Fruit fly (Drosophila melanogaster): ENCODE data around the gene comm2.

The comm2 gene

DNA sequence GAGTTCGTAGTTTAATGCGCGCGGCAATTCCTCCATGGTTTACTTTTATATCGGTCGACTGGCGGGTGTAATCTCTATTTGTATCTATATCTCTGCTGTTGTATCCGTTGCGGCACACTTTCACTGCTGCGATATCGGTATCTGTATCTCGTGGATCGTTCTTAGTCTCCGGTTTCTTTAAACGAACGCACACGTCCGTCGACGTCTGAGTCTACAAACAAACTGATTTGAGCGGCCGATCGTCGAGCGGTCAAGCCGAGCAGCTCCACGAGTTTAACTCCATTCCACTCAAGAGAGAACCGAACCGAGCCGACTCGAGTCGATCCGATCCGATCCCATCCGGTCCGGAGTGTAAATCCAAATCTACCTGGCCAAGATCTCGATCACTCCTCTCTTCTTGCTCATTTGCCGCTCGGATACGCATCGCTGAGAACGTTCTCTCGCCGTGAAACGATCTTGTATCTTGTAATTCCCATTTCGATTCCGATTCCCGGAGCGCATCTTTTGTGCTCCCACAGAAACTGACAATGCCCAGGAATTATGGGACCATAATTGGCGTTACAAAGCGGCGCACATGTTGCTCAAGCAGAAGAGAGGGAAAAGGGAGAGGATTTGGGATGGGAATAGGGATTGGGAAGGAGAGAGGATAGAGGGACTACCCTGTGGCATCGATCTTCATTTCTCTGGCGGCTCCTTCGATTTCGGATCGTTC lies at the start of gene comm2:
comm2 (minus strand) TSS at position 225 of the 712 bp plus-strand sequence.
- no peak for TF ChIP-seq Sin3A (optimal IDR thresholded peaks at IDR 0.05)

DNA sequence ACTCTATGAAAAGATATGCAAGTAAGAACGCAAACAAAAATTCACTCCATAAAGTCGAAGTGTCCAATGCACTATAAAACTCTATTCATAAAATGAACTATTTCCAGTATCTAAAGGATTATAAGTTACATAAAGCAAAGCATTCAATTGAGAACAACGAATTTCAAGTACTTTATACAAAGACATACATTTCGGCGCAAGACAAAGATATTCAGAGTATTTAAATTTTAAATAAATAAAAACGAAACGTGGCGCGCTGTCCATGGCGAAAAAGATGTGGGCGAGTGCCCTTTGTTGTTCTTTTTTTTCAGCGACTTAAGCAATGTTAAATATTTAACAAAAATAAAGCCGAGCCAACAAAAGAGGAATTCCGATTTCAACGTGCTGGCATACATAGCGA lies 49.6 kb upstream of the comm2 start:
- no peak for TF ChIP-seq Myc (optimal IDR thresholded peaks at IDR 0.05)
- no peak for TF ChIP-seq insv (optimal IDR thresholded peaks at IDR 0.05)
- TF ChIP-seq ttk (optimal IDR thresholded peaks at IDR 0.05): no peak
- TF ChIP-seq h (optimal IDR thresholded peaks at IDR 0.05): no peak
- no peak for TF ChIP-seq psq (optimal IDR thresholded peaks at IDR 0.05)
- TF ChIP-seq Sin3A (optimal IDR thresholded peaks at IDR 0.05): no peak

DNA sequence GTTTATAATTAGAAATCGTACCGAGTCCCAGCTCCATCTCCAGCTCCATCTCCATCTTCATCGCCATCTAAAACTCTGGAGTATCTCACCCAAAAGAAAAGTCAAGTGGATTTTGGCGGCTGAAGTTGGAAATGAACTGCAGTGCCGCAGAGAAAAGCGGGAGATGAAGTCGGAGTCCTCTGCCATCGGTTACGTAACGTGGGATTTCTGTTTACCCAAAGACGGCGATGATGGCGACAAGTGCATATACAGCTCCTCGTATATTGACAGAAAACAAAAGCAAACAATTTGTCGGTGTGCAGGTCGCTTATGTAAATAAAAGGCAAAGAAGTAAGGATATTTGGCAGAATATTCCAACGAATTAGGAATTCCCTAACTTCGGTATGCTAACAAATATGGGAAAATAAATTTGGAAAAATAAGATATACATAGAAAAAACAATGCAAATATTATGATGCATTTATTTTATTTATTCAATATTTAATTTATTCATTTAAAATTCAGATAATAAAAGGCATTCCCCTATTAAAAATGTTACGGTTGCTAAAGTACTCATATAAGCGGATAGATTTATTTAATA lies 48.8 kb upstream of the comm2 start:
- TF ChIP-seq psq (optimal IDR thresholded peaks at IDR 0.05) (no peak), Myc (optimal IDR thresholded peaks at IDR 0.05) (no peak), insv (optimal IDR thresholded peaks at IDR 0.05) (no peak), h (optimal IDR thresholded peaks at IDR 0.05) (no peak), ttk (optimal IDR thresholded peaks at IDR 0.05) (no peak), Sin3A (optimal IDR thresholded peaks at IDR 0.05) (no peak)

DNA sequence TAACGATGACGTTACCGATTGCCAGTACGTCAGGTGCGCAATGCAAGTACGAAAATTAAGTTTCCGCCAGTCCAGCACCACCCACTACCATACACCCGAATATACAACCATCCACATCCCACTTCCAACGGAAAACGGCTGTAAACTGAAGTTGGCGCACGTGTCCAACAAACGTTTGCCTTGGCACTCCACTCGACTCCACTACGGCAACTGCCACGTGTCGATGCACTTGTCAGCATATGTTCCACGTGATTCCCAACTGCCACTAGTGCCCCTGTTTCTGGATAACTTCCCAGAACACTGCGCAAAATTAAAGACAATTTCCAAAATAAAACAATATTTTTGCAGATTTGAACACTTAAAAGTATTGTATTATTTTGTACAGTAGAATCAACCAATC lies 46.6 kb upstream of the comm2 start:
- TF ChIP-seq psq (optimal IDR thresholded peaks at IDR 0.05): no peak
- TF ChIP-seq Sin3A (optimal IDR thresholded peaks at IDR 0.05): no peak
- TF ChIP-seq Myc (optimal IDR thresholded peaks at IDR 0.05): no peak
- TF ChIP-seq insv (optimal IDR thresholded peaks at IDR 0.05): no peak
- TF ChIP-seq ttk (optimal IDR thresholded peaks at IDR 0.05): no peak
- TF ChIP-seq h (optimal IDR thresholded peaks at IDR 0.05): no peak

DNA sequence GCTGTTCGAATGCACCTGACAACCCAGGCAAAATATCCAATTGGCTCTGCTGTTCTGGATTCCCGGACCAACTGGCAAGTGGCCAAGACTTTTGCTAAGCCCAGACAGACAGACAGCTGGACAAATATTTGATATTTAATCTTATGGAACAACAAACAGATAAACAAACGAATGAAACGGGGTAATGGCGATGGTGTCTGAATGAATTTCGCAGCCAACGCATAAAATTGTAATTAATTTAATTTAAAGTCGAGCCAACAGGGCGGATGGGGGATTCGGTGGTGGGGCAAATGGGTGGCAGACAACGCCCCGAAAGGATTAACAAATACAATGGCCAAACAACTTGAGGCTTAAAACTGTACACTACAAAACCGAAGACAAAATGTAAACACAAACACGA lies 42.2 kb upstream of the comm2 start:
- TF ChIP-seq psq (optimal IDR thresholded peaks at IDR 0.05) (no peak), Sin3A (optimal IDR thresholded peaks at IDR 0.05) (no peak), ttk (optimal IDR thresholded peaks at IDR 0.05) (no peak), insv (optimal IDR thresholded peaks at IDR 0.05) (no peak), h (optimal IDR thresholded peaks at IDR 0.05) (no peak), Myc (optimal IDR thresholded peaks at IDR 0.05) (no peak)

DNA sequence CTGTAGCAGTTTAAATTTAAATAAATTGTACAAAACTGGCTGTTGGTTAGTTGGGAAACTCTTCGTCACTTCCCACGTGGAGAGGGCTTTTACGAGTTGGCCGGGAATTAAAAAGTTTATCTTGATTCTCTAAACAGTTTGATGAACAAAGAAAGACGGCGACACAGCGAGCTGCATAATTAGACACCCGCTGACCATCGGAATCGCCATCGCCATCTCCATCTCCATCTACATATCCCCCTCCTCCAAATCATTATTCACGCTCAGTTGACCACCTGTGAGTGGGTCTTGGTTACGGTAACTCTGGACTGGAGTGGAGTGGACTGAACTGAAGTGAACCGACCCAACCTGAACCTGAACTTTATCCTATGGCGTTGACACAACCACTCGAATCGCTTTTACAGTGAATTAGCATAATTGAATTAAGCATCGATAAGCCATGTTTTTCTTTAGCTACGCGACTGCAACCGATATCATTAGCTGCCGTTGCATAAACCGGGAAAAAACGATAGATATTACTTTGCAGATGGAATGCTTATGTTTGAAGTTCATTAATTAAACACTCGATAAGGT lies 41.1 kb upstream of the comm2 start:
- TF ChIP-seq psq (optimal IDR thresholded peaks at IDR 0.05) (no peak), Myc (optimal IDR thresholded peaks at IDR 0.05) (no peak), Sin3A (optimal IDR thresholded peaks at IDR 0.05) (no peak), h (optimal IDR thresholded peaks at IDR 0.05) (no peak), ttk (optimal IDR thresholded peaks at IDR 0.05) (no peak), insv (optimal IDR thresholded peaks at IDR 0.05) (no peak)

DNA sequence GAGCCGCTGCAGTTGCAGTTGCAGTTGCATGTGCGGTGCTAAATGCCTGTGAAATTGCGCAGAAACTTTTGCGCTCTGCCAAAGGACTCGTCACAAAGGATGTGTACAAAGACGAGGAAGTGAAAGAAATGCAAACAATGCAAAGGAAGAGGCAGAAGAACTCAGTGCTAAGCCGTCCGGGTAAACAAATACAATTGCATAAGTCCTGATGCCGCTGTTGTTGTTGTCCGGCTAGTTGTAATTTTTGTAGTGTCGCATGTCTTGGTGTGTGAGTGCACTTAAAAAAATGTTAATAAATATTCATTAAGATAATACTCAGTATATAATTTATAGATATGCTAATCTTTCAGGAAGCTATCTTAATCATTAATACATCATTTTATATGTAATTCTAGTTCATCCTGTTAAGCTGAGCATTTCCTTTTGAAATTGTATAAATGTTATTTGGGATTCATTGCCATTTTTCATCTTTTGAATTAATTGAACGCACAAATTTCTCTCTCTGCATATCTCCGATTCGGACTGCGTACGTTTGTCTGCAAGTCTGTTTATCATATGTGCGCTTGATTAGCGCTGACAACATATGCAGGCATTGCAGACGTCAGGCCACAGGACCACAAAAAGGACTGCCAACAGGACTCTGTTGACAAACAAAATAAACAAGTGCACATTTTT lies 32.3 kb upstream of the comm2 start:
- TF ChIP-seq h (optimal IDR thresholded peaks at IDR 0.05) (no peak), Myc (optimal IDR thresholded peaks at IDR 0.05) (no peak), Sin3A (optimal IDR thresholded peaks at IDR 0.05) (no peak), ttk (optimal IDR thresholded peaks at IDR 0.05) (no peak), psq (optimal IDR thresholded peaks at IDR 0.05) (no peak), insv (optimal IDR thresholded peaks at IDR 0.05) (no peak)

DNA sequence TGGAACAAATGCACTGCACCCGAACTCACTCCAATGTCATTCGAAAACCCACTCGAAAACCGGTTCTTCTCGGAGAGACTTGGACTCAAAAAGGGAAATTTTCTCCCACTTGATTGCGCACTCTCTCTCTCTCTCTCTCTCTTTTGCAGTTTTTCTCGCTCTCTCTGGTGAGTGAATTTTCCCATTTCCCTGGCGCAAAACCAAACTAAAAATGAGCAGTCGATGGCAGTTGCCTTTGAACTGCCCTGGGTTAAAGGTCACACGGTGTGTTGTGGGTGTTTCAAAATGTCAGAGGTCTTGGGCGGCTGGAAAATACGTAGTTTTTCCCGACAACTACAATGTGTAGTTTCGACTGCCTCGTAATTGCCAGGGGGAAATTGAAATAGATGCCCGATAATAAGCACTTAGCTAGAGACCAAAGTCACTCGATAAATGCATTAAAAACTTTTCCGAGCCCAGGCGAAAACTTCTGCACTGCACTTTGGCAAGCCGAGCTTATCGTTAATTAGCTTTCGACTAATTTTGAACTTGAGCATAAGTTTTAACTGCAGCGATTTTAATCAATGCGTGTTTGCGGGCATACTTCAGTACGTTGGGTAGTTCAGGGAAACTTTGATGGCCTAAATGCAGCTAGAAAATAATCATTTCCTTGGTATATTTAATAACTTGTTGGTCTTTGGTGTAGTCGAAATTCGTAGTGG lies 29.8 kb upstream of the comm2 start:
- TF ChIP-seq ttk (optimal IDR thresholded peaks at IDR 0.05) (no peak), psq (optimal IDR thresholded peaks at IDR 0.05) (no peak), Myc (optimal IDR thresholded peaks at IDR 0.05) (no peak), h (optimal IDR thresholded peaks at IDR 0.05) (no peak), insv (optimal IDR thresholded peaks at IDR 0.05) (no peak), Sin3A (optimal IDR thresholded peaks at IDR 0.05) (no peak)

DNA sequence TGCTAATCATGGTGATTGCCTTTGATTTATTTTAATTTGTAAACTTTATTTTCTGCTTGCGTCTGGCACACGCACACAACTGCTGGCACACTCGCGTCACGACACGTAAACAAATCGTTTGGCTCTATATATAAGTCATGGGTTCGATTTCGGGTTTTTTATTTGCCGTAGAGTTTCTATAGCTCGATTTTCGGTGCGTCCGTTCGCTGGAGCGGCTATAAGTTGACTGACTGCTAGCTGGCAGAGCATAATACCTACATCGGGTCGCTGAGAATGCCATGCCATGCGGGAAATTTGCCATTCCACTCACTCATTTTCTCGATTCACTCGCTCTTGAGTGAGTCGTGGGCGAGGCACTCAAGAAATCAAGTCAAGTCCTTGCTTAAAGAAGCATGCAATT lies 28.5 kb upstream of the comm2 start, which contains the start of gene comm:
comm (minus strand) TSS at position 236 of the 400 bp plus-strand sequence.
- TF ChIP-seq Myc (optimal IDR thresholded peaks at IDR 0.05): no peak
- TF ChIP-seq h (optimal IDR thresholded peaks at IDR 0.05): no peak
- TF ChIP-seq insv (optimal IDR thresholded peaks at IDR 0.05): no peak
- TF ChIP-seq ttk (optimal IDR thresholded peaks at IDR 0.05): no peak
- no peak for TF ChIP-seq Sin3A (optimal IDR thresholded peaks at IDR 0.05)
- no peak for TF ChIP-seq psq (optimal IDR thresholded peaks at IDR 0.05)

DNA sequence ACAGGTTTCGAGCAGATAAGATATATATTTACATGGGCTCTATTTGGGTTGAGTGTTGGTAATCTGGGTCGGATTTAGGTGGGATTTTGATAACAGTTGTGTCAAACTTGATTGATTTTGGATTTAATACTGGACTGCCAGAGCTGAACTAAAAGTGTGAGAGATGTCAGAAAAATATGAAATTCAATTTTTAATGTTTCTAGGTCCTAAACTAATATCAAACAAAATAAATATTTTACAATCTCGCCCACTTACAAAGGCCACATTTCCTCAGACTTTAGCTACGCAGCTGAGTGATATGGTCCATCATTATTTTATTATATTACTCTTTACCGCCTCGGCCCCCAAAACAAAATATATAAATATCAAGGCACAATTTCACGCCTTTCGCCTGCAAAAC lies 27.1 kb upstream of the comm2 start:
- TF ChIP-seq h (optimal IDR thresholded peaks at IDR 0.05) (no peak), Myc (optimal IDR thresholded peaks at IDR 0.05) (no peak), Sin3A (optimal IDR thresholded peaks at IDR 0.05) (no peak), insv (optimal IDR thresholded peaks at IDR 0.05) (no peak), psq (optimal IDR thresholded peaks at IDR 0.05) (no peak), ttk (optimal IDR thresholded peaks at IDR 0.05) (no peak)

DNA sequence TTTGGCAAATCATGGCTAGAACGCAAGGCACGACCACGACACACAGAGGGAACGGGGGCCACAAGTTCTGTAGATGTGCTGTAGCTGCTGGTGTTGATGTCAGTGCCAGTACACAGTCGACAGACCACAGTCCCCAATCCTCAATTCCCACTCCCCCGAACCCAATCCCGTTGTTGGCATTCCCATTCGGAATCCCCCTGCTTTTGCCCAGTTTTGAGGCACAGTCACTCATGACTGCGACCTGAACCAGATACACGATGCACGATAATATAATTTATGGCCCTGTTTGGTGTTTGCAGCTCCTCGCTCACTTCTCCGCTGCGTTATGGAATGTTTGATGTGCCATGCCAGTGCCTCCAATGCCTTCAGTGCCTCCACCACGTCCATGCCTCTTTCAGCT lies 21.3 kb upstream of the comm2 start:
- no peak for TF ChIP-seq psq (optimal IDR thresholded peaks at IDR 0.05)
- TF ChIP-seq insv (optimal IDR thresholded peaks at IDR 0.05): no peak
- no peak for TF ChIP-seq Sin3A (optimal IDR thresholded peaks at IDR 0.05)
- no peak for TF ChIP-seq Myc (optimal IDR thresholded peaks at IDR 0.05)
- no peak for TF ChIP-seq h (optimal IDR thresholded peaks at IDR 0.05)
- no peak for TF ChIP-seq ttk (optimal IDR thresholded peaks at IDR 0.05)

DNA sequence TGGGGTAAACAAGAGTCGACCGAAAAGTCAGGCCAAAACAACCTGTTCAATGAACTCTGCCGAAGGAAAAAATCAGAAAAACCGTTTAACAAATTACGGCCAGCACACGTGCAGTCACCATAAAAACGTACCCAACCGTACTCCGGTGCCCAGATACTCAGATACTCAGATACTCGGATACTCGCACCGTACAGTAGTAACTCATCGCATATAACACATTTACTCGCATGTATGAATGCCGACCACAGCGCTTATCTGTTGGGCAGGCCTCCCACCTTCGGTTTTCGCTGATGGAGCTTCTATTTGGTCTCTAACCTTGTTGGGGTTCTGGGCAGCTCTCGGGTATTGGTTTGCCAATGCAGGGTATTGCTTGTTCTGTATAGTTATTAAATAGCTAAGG lies 20.6 kb upstream of the comm2 start:
- TF ChIP-seq Myc (optimal IDR thresholded peaks at IDR 0.05) (no peak), ttk (optimal IDR thresholded peaks at IDR 0.05) (no peak), Sin3A (optimal IDR thresholded peaks at IDR 0.05) (no peak), insv (optimal IDR thresholded peaks at IDR 0.05) (no peak), psq (optimal IDR thresholded peaks at IDR 0.05) (no peak), h (optimal IDR thresholded peaks at IDR 0.05) (no peak)
